Fruit fly (Drosophila melanogaster) whole organism, pupa: ENCODE measurements around the gene CG16904.

Source experiments
- CG10348 ChIP-seq: fragments of 200-800 bp; sonication (Bioruptor generic); IDR thresholded peaks from 2 replicates; pipeline ENCODE4 v1.3.6; 2022; ENCODE audit warnings: missing biosample characterization, missing genetic modification characterization
- CG12605 ChIP-seq: fragments of 200-800 bp; sonication (Bioruptor generic); IDR thresholded peaks from 2 replicates; pipeline ENCODE4 v1.3.6; 2022; ENCODE audit warnings: missing biosample characterization, missing genetic modification characterization
- CG13204 ChIP-seq: fragments of 200-800 bp; sonication (Bioruptor generic); optimal IDR thresholded peaks from 2 replicates; lab custom pipeline; 2018; ENCODE audit warnings: missing biosample characterization, mild to moderate bottlenecking, missing genetic modification characterization, moderate library complexity
- CG14655 ChIP-seq: fragments of 200-800 bp; sonication (Bioruptor generic); optimal IDR thresholded peaks from 3 replicates; lab custom pipeline; 2017; ENCODE audit warnings: mild to moderate bottlenecking, missing biosample characterization, missing genetic modification reagents, missing genetic modification characterization
- CG15710 ChIP-seq: fragments of 200-800 bp; sonication (Bioruptor generic); optimal IDR thresholded peaks from 2 replicates; lab custom pipeline; 2018; ENCODE audit warnings: missing biosample characterization, mild to moderate bottlenecking, missing genetic modification characterization, moderate library complexity
- CG17806 ChIP-seq: fragments of 200-800 bp; sonication (Bioruptor generic); optimal IDR thresholded peaks from 2 replicates; lab custom pipeline; 2018; ENCODE audit warnings: missing biosample characterization, mild to moderate bottlenecking, missing genetic modification characterization, moderate library complexity
- CG32121 ChIP-seq: fragments of 200-800 bp; sonication (Bioruptor generic); IDR thresholded peaks from 2 replicates; pipeline ENCODE4 v1.3.6; 2022; ENCODE audit warnings: missing biosample characterization, missing genetic modification characterization
- CG34367 ChIP-seq: fragments of 200-800 bp; sonication (Bioruptor generic); optimal IDR thresholded peaks from 2 replicates; lab custom pipeline; 2018; ENCODE audit warnings: missing biosample characterization, mild to moderate bottlenecking, missing genetic modification characterization
- CG4496 ChIP-seq: fragments of 200-800 bp; sonication (Bioruptor generic); IDR thresholded peaks from 3 replicates; pipeline ENCODE4 v1.3.6; 2022; ENCODE audit warnings: missing biosample characterization, missing genetic modification characterization
- CG8159 ChIP-seq: fragments of 200-800 bp; sonication (Bioruptor generic); optimal IDR thresholded peaks from 3 replicates; lab custom pipeline; 2018; ENCODE audit warnings: missing biosample characterization, mild to moderate bottlenecking, missing genetic modification characterization, moderate library complexity
- CG8301 ChIP-seq: fragments of 200-800 bp; sonication (Bioruptor generic); optimal IDR thresholded peaks from 2 replicates; lab custom pipeline; 2018; ENCODE audit warnings: missing biosample characterization, mild to moderate bottlenecking, missing genetic modification characterization
- CG9948 ChIP-seq: fragments of 200-800 bp; sonication (Bioruptor generic); optimal IDR thresholded peaks from 2 replicates; lab custom pipeline; 2018; ENCODE audit warnings: missing biosample characterization, mild to moderate bottlenecking, missing genetic modification characterization, moderate library complexity
- D1 ChIP-seq: fragments of 200-800 bp; sonication (Bioruptor generic); optimal IDR thresholded peaks from 2 replicates; lab custom pipeline; 2018; ENCODE audit warnings: missing biosample characterization, mild to moderate bottlenecking, missing genetic modification characterization, moderate library complexity
- EcR ChIP-seq: fragments of 200-800 bp; sonication (Bioruptor generic); optimal IDR thresholded peaks from 3 replicates; lab custom pipeline; 2019; ENCODE audit warnings: missing biosample characterization, missing genetic modification characterization, mild to moderate bottlenecking, moderate library complexity, missing genetic modification reagents
- Ets98B ChIP-seq: fragments of 200-800 bp; sonication (Bioruptor generic); IDR thresholded peaks from 2 replicates; pipeline ENCODE4 v1.3.6; 2022; ENCODE audit warnings: missing biosample characterization, missing genetic modification characterization
- Pif1A ChIP-seq: fragments of 200-800 bp; sonication (Bioruptor generic); optimal IDR thresholded peaks from 3 replicates; lab custom pipeline; 2016; ENCODE audit warnings: missing biosample characterization, missing genetic modification characterization
- Pif1B ChIP-seq: fragments of 200-800 bp; sonication (Bioruptor generic); optimal IDR thresholded peaks from 3 replicates; lab custom pipeline; 2016; ENCODE audit warnings: missing biosample characterization, missing genetic modification characterization
- Snoo ChIP-seq: fragments of 200-800 bp; sonication (Bioruptor generic); optimal IDR thresholded peaks from 3 replicates; lab custom pipeline; 2017; ENCODE audit warnings: missing biosample characterization, mild to moderate bottlenecking, missing genetic modification characterization, inconsistent platforms
- fd96Ca ChIP-seq: fragments of 200-800 bp; sonication (Bioruptor generic); IDR thresholded peaks from 3 replicates; pipeline ENCODE4 v1.3.6; 2022; ENCODE audit warnings: missing biosample characterization, missing genetic modification characterization
- gl ChIP-seq: fragments of 200-800 bp; sonication (Bioruptor generic); optimal IDR thresholded peaks from 2 replicates; lab custom pipeline; 2018; ENCODE audit warnings: missing biosample characterization, mild to moderate bottlenecking, missing genetic modification characterization
- rn ChIP-seq: fragments of 200-800 bp; sonication (Bioruptor generic); IDR thresholded peaks from 2 replicates; pipeline ENCODE4 v1.3.6; 2022; ENCODE audit warnings: missing biosample characterization, missing genetic modification characterization

The CG16904 gene

DNA sequence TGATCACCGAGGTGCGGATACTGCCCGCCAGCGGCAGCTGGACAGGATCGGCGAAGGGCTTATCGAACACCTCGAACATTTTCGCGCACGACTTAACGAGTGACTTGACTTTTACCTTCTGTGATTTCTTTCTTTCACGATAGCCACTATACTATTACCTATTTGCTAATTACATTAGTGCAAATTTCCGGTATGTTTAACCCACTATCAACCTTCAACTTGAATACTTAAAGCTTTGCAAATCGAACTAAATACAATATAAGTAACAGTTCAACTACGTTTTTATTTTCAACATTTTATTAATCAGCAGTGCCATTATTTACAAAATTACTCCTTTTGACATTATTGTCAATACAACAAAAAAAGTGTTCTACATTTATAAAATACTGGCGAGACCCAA, at the start of gene CG16904:
CG16904 (minus strand) TSS at position 101 of the 400 bp plus-strand sequence.
- no peak for TF ChIP-seq CG17806 (tag; lab: Kevin White, UChicago)
- TF ChIP-seq CG15710 (tag; lab: Kevin White, UChicago): no peak
- no peak for TF ChIP-seq CG8301
- no peak for TF ChIP-seq Ets98B (GFP tag; lab: Robert Waterston, UW)
- TF ChIP-seq Pif1B (GFP tag; lab: Kevin White, UChicago): no peak
- no peak for TF ChIP-seq CG13204 (GFP tag; lab: Kevin White, UChicago)
- TF ChIP-seq gl (tag; lab: Kevin White, UChicago): no peak
- TF ChIP-seq D1 (tag; lab: Kevin White, UChicago): no peak
- no peak for TF ChIP-seq CG4496 (GFP tag; lab: Robert Waterston, UW)
- no peak for TF ChIP-seq CG8159

- TF ChIP-seq Snoo (tag; lab: Kevin White, UChicago) (no peak), CG13204 (GFP tag; lab: Kevin White, UChicago) (peak; percentile 30)
Observed at dm6 chr3R:9865854-9866396, 49.1 kb upstream of the CG16904 start.

DNA sequence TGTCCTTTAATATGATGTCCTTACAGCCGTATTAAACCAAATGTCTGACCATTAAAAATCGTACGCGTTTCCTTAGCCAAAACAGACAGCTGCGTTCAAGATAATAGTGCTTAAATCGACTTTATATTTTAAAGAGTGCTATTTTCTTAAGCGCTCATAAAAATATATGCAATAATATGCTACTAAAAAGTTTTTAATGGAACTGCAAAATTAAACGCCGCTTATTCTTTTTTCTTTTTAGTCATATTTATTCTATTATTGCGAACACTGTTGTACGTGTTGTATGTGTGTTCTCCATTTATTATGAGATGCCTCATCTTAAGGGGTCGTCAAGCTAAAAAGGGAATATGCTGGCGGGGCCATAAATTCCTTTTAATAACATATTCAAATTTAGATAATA, 43.8 kb upstream of the CG16904 start:
- no peak for TF ChIP-seq EcR
- TF ChIP-seq CG13204 (GFP tag; lab: Kevin White, UChicago): no peak
- no peak for TF ChIP-seq CG32121 (GFP tag; lab: Robert Waterston, UW)
- no peak for TF ChIP-seq D1 (tag; lab: Kevin White, UChicago)
- TF ChIP-seq CG8159: no peak
- TF ChIP-seq Snoo (tag; lab: Kevin White, UChicago): no peak
- no peak for TF ChIP-seq gl (tag; lab: Kevin White, UChicago)
- TF ChIP-seq CG34367 (tag; lab: Kevin White, UChicago): no peak
- TF ChIP-seq CG10348 (GFP tag; lab: Robert Waterston, UW): no peak
- TF ChIP-seq Pif1B (GFP tag; lab: Kevin White, UChicago): no peak
- no peak for TF ChIP-seq CG9948
- no peak for TF ChIP-seq CG4496 (GFP tag; lab: Robert Waterston, UW)
- no peak for TF ChIP-seq Pif1A
- no peak for TF ChIP-seq CG14655 (GFP tag; lab: Kevin White, UChicago)
- TF ChIP-seq CG15710 (tag; lab: Kevin White, UChicago): no peak
- no peak for TF ChIP-seq fd96Ca
- no peak for TF ChIP-seq Ets98B (GFP tag; lab: Robert Waterston, UW)

dm6 chr3R:9857785-9858184, 41.0 kb upstream of the CG16904 start:
- TF ChIP-seq fd96Ca (no peak), D1 (tag; lab: Kevin White, UChicago) (no peak), CG8301 (no peak), CG15710 (tag; lab: Kevin White, UChicago) (no peak), Snoo (tag; lab: Kevin White, UChicago) (no peak), CG34367 (tag; lab: Kevin White, UChicago) (no peak), CG32121 (GFP tag; lab: Robert Waterston, UW) (no peak), Pif1B (GFP tag; lab: Kevin White, UChicago) (no peak), CG9948 (no peak), CG4496 (GFP tag; lab: Robert Waterston, UW) (no peak), EcR (no peak), rn (GFP tag; lab: Robert Waterston, UW) (no peak), CG10348 (GFP tag; lab: Robert Waterston, UW) (no peak), CG14655 (GFP tag; lab: Kevin White, UChicago) (no peak)

DNA sequence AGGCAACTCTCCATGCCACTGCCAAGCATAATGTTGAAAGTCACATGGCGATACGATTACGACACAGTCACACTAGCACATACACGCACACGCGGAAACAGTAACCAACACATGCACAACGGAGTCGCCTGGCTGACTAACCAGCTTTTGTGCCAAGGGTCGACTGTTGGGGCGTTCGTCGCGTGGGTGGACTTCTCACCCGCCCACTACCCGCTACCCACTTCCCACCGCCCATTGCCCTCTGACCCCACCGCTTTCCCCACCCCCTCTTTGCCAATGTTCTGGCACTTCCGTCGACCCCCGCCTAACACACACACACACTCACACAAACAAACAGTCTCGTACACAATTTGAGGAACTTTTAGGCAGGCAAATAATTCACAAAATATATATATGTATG, 34.9 kb upstream of the CG16904 start:
- TF ChIP-seq gl (tag; lab: Kevin White, UChicago): no peak
- no peak for TF ChIP-seq Ets98B (GFP tag; lab: Robert Waterston, UW)
- TF ChIP-seq CG9948: no peak
- TF ChIP-seq CG32121 (GFP tag; lab: Robert Waterston, UW): no peak
- TF ChIP-seq CG4496 (GFP tag; lab: Robert Waterston, UW): no peak
- no peak for TF ChIP-seq fd96Ca
- TF ChIP-seq CG12605 (GFP tag; lab: Robert Waterston, UW): no peak
- TF ChIP-seq Pif1B (GFP tag; lab: Kevin White, UChicago): no peak
- TF ChIP-seq CG10348 (GFP tag; lab: Robert Waterston, UW): no peak
- TF ChIP-seq EcR: no peak
- no peak for TF ChIP-seq Snoo (tag; lab: Kevin White, UChicago)
- TF ChIP-seq CG13204 (GFP tag; lab: Kevin White, UChicago): no peak
- no peak for TF ChIP-seq Pif1A
- TF ChIP-seq D1 (tag; lab: Kevin White, UChicago): no peak
- no peak for TF ChIP-seq CG14655 (GFP tag; lab: Kevin White, UChicago)
- no peak for TF ChIP-seq CG17806 (tag; lab: Kevin White, UChicago)
- no peak for TF ChIP-seq CG8159
- TF ChIP-seq CG34367 (tag; lab: Kevin White, UChicago): no peak
- TF ChIP-seq rn (GFP tag; lab: Robert Waterston, UW): no peak
- TF ChIP-seq CG8301: no peak

DNA sequence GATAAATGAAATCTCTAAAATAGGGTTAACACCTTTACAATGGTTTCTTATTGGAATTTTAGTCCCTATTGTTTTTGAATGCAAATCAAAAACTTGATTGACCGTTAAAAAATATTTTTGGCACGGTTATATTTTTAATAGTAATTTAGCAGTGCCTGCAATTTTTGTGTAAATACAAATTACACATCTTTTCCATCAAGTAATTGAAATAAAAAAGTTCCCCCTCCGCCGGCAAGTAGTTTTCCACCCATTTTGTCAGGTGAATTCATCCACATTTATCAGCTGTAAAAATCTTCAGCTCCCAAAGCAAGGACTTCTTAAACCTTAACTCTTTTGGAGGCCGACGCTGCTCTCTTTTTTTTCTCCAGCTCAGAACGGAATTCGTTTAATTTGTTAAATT, 6.9 kb upstream of the CG16904 start, which contains the start of gene CG34302:
CG34302 (minus strand) TSS at position 101 of the 400 bp plus-strand sequence.
- no peak for TF ChIP-seq CG14655 (GFP tag; lab: Kevin White, UChicago)
- TF ChIP-seq Ets98B (GFP tag; lab: Robert Waterston, UW): no peak
- no peak for TF ChIP-seq Pif1B (GFP tag; lab: Kevin White, UChicago)
- no peak for TF ChIP-seq Snoo (tag; lab: Kevin White, UChicago)
- no peak for TF ChIP-seq CG8159
- TF ChIP-seq CG9948: no peak
- no peak for TF ChIP-seq fd96Ca
- no peak for TF ChIP-seq CG12605 (GFP tag; lab: Robert Waterston, UW)
- TF ChIP-seq CG32121 (GFP tag; lab: Robert Waterston, UW): no peak
- TF ChIP-seq CG34367 (tag; lab: Kevin White, UChicago): no peak
- no peak for TF ChIP-seq D1 (tag; lab: Kevin White, UChicago)
- TF ChIP-seq CG10348 (GFP tag; lab: Robert Waterston, UW): no peak
- TF ChIP-seq gl (tag; lab: Kevin White, UChicago): no peak
- TF ChIP-seq rn (GFP tag; lab: Robert Waterston, UW): no peak
- TF ChIP-seq CG13204 (GFP tag; lab: Kevin White, UChicago): no peak
- no peak for TF ChIP-seq Pif1A
- no peak for TF ChIP-seq CG17806 (tag; lab: Kevin White, UChicago)
- TF ChIP-seq CG8301: no peak
